Fruit fly (Drosophila melanogaster): Measurements from ENCODE around the gene CG32181.

dm6 chr3L:17739627-17740026, 19.9 kb upstream of the CG32181 start:
- TF ChIP-seq Sox102F (GFP tag; optimal IDR thresholded peaks at IDR 0.05) (no peak), fkh (GFP tag; optimal IDR thresholded peaks at IDR 0.05) (no peak), esn (GFP tag; optimal IDR thresholded peaks at IDR 0.05) (no peak), fd85E (GFP tag; optimal IDR thresholded peaks at IDR 0.05) (no peak)
